Worm (Caenorhabditis elegans) whole organism, early embryonic: Measurements from ENCODE around the gene mig-21.

Experiments used
- B0310.2 ChIP-seq: sonication (generic microtip); optimal IDR thresholded peaks from 2 replicates; lab custom pipeline; 2016; ENCODE audit warnings: mild to moderate bottlenecking, missing genetic modification characterization, missing compliant biosample characterization
- F13C5.2 ChIP-seq: sonication (generic microtip); optimal IDR thresholded peaks from 2 replicates; lab custom pipeline; 2017; ENCODE audit warnings: mild to moderate bottlenecking, missing genetic modification characterization, inconsistent platforms, missing compliant biosample characterization
- ama-1 ChIP-seq: fragments of 150-350 bp; optimal IDR thresholded peaks from 2 replicates; lab custom pipeline; 2014
- ceh-13 ChIP-seq: fragments of 200-800 bp; sonication (Bioruptor generic); optimal IDR thresholded peaks from 2 replicates; lab custom pipeline; 2018; ENCODE audit warnings: mild to moderate bottlenecking, missing genetic modification characterization, missing compliant biosample characterization
- ceh-36 ChIP-seq: sonication (generic microtip); optimal IDR thresholded peaks from 2 replicates; lab custom pipeline; 2016; ENCODE audit warnings: missing genetic modification characterization, inconsistent platforms, missing compliant biosample characterization
- hmbx-1 ChIP-seq: sonication (generic microtip); optimal IDR thresholded peaks from 2 replicates; lab custom pipeline; 2016; ENCODE audit warnings: mild to moderate bottlenecking, missing genetic modification characterization, missing compliant biosample characterization
- pes-1 ChIP-seq: fragments of 200-800 bp; sonication (Bioruptor generic); IDR thresholded peaks from 2 replicates; pipeline ENCODE4 v1.3.6; 2022; ENCODE audit warnings: missing genetic modification reagents, missing genetic modification characterization, missing compliant biosample characterization
- scrt-1 ChIP-seq: fragments of 200-800 bp; sonication (Bioruptor generic); IDR thresholded peaks from 2 replicates; pipeline ENCODE4 v1.3.6; 2022; ENCODE audit warnings: missing genetic modification characterization, missing compliant biosample characterization
- tbx-37 ChIP-seq: fragments of 200-800 bp; sonication (Bioruptor generic); conservative IDR thresholded peaks from 2 replicates; pipeline ENCODE4 v1.3.6; 2022; ENCODE audit warnings: missing genetic modification reagents, missing genetic modification characterization, missing compliant biosample characterization
- tra-4 ChIP-seq: sonication (generic microtip); optimal IDR thresholded peaks from 2 replicates; lab custom pipeline; 2017; ENCODE audit warnings: missing genetic modification characterization, missing compliant biosample characterization

DNA sequence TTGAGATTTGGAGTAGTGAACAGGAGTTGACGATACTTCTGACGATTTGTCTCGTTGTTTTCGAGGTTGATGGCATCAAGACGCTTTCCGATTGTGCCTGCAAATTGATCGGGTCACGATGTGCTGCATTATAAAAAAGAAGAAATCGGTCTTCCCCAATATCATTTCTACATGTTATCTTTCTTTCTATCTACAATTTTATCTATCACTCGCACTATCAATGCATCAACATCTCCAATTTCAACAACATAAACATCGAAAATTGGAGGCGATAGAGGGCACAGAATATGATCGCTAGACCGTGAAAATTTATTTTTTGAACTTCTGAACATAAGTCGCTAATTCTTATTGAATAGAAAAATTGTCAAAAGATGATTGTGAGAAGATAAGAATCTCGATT lies 2.5 kb downstream of the mig-21 start:
- TF ChIP-seq ceh-36 (tag; lab: Kevin White, UChicago) = no peak
- TF ChIP-seq F13C5.2 (tag; lab: Kevin White, UChicago) = no peak
- TF ChIP-seq ama-1 (lab: Kevin White, UChicago) = no peak
- no peak for TF ChIP-seq B0310.2 (tag; lab: Kevin White, UChicago)
- TF ChIP-seq pes-1 (GFP tag; lab: Robert Waterston, UW) = no peak
- no peak for TF ChIP-seq hmbx-1
- TF ChIP-seq ceh-13 (GFP tag; lab: Kevin White, UChicago) = no peak
- no peak for TF ChIP-seq tbx-37
- TF ChIP-seq tra-4 (tag; lab: Kevin White, UChicago) = no peak
- no peak for TF ChIP-seq scrt-1 (GFP tag; lab: Robert Waterston, UW)
